Fruit fly (Drosophila melanogaster): ENCODE results near the gene CG34241.

The CG34241 gene

dm6 chr3L:12129111-12129510 lies 1.3 kb downstream of the CG34241 start, which contains the start of gene Lsp2:
TSS of gene Lsp2 (plus strand) at chr3L:12129393.
- no peak for TF ChIP-seq Pif1A (GFP tag; optimal IDR thresholded peaks at IDR 0.05)
- TF ChIP-seq CG8301 (tag; optimal IDR thresholded peaks at IDR 0.05): no peak
- no peak for TF ChIP-seq CG34367 (tag; optimal IDR thresholded peaks at IDR 0.05)
- TF ChIP-seq fd96Ca (GFP tag; IDR thresholded peaks at IDR 0.05): no peak
- TF ChIP-seq EcR (GFP tag; optimal IDR thresholded peaks at IDR 0.05): peak; percentile 40

DNA sequence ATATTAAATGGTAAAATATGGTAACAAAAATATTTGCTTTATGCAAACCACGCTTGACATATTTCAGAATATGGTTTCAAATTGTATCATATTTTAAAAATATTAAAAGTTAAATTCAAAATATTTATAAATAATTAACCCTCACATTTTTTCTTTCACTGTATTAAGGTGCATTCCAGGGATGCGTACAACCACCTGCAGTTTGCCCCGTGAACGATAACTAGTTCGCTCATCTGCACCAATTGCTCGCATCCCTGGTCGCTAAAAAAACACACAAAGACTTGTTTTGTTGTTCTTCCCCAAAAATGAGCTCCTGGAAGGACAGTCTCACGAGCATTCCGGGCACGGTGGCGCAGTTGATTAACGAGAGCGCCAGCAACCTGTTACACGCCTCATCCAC lies 4.1 kb downstream of the CG34241 start, which contains the start of gene DEF8:
TSS of gene DEF8 (plus strand) at position 229 of the 400 bp plus-strand sequence.
- peak; percentile 87 for TF ChIP-seq CG9948 (tag; optimal IDR thresholded peaks at IDR 0.05)
- peak; percentile 19 for TF ChIP-seq EcR (GFP tag; optimal IDR thresholded peaks at IDR 0.05)
- TF ChIP-seq Ets98B (GFP tag; IDR thresholded peaks at IDR 0.05): peak; percentile 87
- peak; percentile 80 for TF ChIP-seq CG14655 (GFP tag; optimal IDR thresholded peaks at IDR 0.05)
- TF ChIP-seq Pif1B (GFP tag; optimal IDR thresholded peaks at IDR 0.05): no peak
- TF ChIP-seq CG4496 (GFP tag; IDR thresholded peaks at IDR 0.05): peak; percentile 89
- TF ChIP-seq CG13204 (GFP tag; optimal IDR thresholded peaks at IDR 0.05): no peak
- no peak for TF ChIP-seq Pif1A (GFP tag; optimal IDR thresholded peaks at IDR 0.05)
- TF ChIP-seq gl (tag; optimal IDR thresholded peaks at IDR 0.05): peak; percentile 37
- no peak for TF ChIP-seq CG10348 (GFP tag; IDR thresholded peaks at IDR 0.05)
- peak; percentile 92 for TF ChIP-seq CG12605 (GFP tag; IDR thresholded peaks at IDR 0.05)
- TF ChIP-seq CG34367 (tag; optimal IDR thresholded peaks at IDR 0.05): peak; percentile 80
- TF ChIP-seq Snoo (tag; optimal IDR thresholded peaks at IDR 0.05): peak; percentile 76
- peak; percentile 84 for TF ChIP-seq CG8301 (tag; optimal IDR thresholded peaks at IDR 0.05)
- peak; percentile 85 for TF ChIP-seq CG17806 (tag; optimal IDR thresholded peaks at IDR 0.05)
- peak; percentile 94 for TF ChIP-seq D1 (tag; optimal IDR thresholded peaks at IDR 0.05)
- TF ChIP-seq CG32121 (GFP tag; IDR thresholded peaks at IDR 0.05): peak; percentile 92
- peak; percentile 83 for TF ChIP-seq CG15710 (tag; optimal IDR thresholded peaks at IDR 0.05)
- TF ChIP-seq CG8159 (tag; optimal IDR thresholded peaks at IDR 0.05): peak; percentile 88
- peak; percentile 68 for TF ChIP-seq rn (GFP tag; IDR thresholded peaks at IDR 0.05)
- peak; percentile 75 for TF ChIP-seq fd96Ca (GFP tag; IDR thresholded peaks at IDR 0.05)

dm6 chr3L:12136630-12137029 lies 8.9 kb downstream of the CG34241 start, which contains the start of the genes CG5645 and Atg12:
TSS of gene CG5645 (minus strand) at chr3L:12136706.
TSS of gene Atg12 (plus strand) at chr3L:12136967.
- TF ChIP-seq CG13204 (GFP tag; optimal IDR thresholded peaks at IDR 0.05): no peak
- TF ChIP-seq CG12605 (GFP tag; IDR thresholded peaks at IDR 0.05): no peak
- peak; percentile 66 for TF ChIP-seq CG8159 (tag; optimal IDR thresholded peaks at IDR 0.05)
- TF ChIP-seq CG8301 (tag; optimal IDR thresholded peaks at IDR 0.05): no peak
- no peak for TF ChIP-seq Snoo (tag; optimal IDR thresholded peaks at IDR 0.05)
- TF ChIP-seq CG34367 (tag; optimal IDR thresholded peaks at IDR 0.05): no peak
- peak; percentile 42 for TF ChIP-seq CG14655 (GFP tag; optimal IDR thresholded peaks at IDR 0.05)
- TF ChIP-seq CG17806 (tag; optimal IDR thresholded peaks at IDR 0.05): peak; percentile 58
- no peak for TF ChIP-seq CG10348 (GFP tag; IDR thresholded peaks at IDR 0.05)
- no peak for TF ChIP-seq Pif1B (GFP tag; optimal IDR thresholded peaks at IDR 0.05)
- TF ChIP-seq CG32121 (GFP tag; IDR thresholded peaks at IDR 0.05): peak; percentile 48; the same call in 1 of the 2 replicates
- no peak for TF ChIP-seq EcR (GFP tag; optimal IDR thresholded peaks at IDR 0.05)
- TF ChIP-seq gl (tag; optimal IDR thresholded peaks at IDR 0.05): no peak
- no peak for TF ChIP-seq Pif1A (GFP tag; optimal IDR thresholded peaks at IDR 0.05)
- TF ChIP-seq CG9948 (tag; optimal IDR thresholded peaks at IDR 0.05): peak; percentile 8
- peak; percentile 75 for TF ChIP-seq CG4496 (GFP tag; IDR thresholded peaks at IDR 0.05)
- TF ChIP-seq Ets98B (GFP tag; IDR thresholded peaks at IDR 0.05): peak; percentile 44; the same call in 1 of the 2 replicates
- no peak; the same call in 1 of the 2 replicates for TF ChIP-seq rn (GFP tag; IDR thresholded peaks at IDR 0.05)
- TF ChIP-seq D1 (tag; optimal IDR thresholded peaks at IDR 0.05): no peak
- peak; percentile 51 for TF ChIP-seq CG15710 (tag; optimal IDR thresholded peaks at IDR 0.05)
- no peak for TF ChIP-seq fd96Ca (GFP tag; IDR thresholded peaks at IDR 0.05)

DNA sequence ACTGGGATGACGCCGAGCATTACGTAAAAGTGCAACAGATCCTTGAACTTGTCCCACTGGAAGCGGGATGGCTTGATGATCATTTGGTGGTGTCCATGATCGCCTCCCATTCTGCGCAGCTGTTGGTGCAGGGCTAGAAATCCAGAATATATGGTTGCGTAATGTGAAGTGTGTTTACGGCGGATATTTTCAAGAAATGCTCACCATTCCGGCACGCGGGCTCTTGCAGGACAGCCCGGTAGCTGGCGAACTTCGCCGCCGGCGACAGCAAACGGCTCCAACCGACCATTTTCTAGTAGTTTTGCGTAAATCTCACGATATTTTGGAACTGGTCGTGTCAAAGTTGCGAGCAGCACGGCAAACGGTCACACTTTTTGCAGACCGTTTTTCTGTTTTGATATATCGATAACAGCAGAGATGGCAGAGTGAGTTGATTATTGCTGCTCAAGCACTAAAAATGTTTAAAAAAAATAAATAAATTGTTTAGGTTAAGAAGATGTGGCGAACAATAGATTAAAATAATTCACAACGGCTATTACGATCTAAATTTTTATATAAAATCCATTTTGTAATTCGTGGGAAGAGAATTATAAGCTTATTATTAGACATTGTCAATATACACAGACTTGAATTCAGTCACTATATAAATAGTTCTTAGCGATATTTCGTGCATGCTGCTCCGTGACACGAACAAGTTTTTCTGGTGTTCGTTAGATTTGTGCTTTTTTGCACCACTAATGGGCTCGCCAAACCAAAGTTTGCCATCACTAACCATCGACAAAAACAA lies 10.5 kb downstream of the CG34241 start, which contains the start of the genes ND-SGDH and RhoGAP68F:
TSS of gene ND-SGDH (minus strand) at position 472 of the 787 bp plus-strand sequence.
TSS of gene RhoGAP68F (plus strand) at position 756 of the 787 bp plus-strand sequence.
- peak; percentile 53 for TF ChIP-seq CG34367 (tag; optimal IDR thresholded peaks at IDR 0.05)
- peak; percentile 53 for TF ChIP-seq CG8301 (tag; optimal IDR thresholded peaks at IDR 0.05)
- TF ChIP-seq Pif1A (GFP tag; optimal IDR thresholded peaks at IDR 0.05): no peak
- no peak for TF ChIP-seq D1 (tag; optimal IDR thresholded peaks at IDR 0.05)
- TF ChIP-seq EcR (GFP tag; optimal IDR thresholded peaks at IDR 0.05): no peak
- TF ChIP-seq CG9948 (tag; optimal IDR thresholded peaks at IDR 0.05): peak; percentile 54
- peak; percentile 40 for TF ChIP-seq Pif1B (GFP tag; optimal IDR thresholded peaks at IDR 0.05)
- TF ChIP-seq CG8159 (tag; optimal IDR thresholded peaks at IDR 0.05): peak; percentile 75
- TF ChIP-seq CG14655 (GFP tag; optimal IDR thresholded peaks at IDR 0.05): no peak
- 0 out of 2 replicates have a peak, but pooled peaks have one; percentile 20 for TF ChIP-seq CG10348 (GFP tag; IDR thresholded peaks at IDR 0.05)
- TF ChIP-seq CG17806 (tag; optimal IDR thresholded peaks at IDR 0.05): peak; percentile 48
- TF ChIP-seq CG13204 (GFP tag; optimal IDR thresholded peaks at IDR 0.05): no peak
- no peak for TF ChIP-seq gl (tag; optimal IDR thresholded peaks at IDR 0.05)
- peak; percentile 45; the same call in 1 of the 2 replicates for TF ChIP-seq CG32121 (GFP tag; IDR thresholded peaks at IDR 0.05)
- peak; percentile 67 for TF ChIP-seq Snoo (tag; optimal IDR thresholded peaks at IDR 0.05)
- TF ChIP-seq rn (GFP tag; IDR thresholded peaks at IDR 0.05): no peak
- peak; percentile 53; the same call in 1 of the 2 replicates for TF ChIP-seq Ets98B (GFP tag; IDR thresholded peaks at IDR 0.05)
- TF ChIP-seq CG15710 (tag; optimal IDR thresholded peaks at IDR 0.05): peak; percentile 76
- TF ChIP-seq CG4496 (GFP tag; IDR thresholded peaks at IDR 0.05): 0 out of 3 replicates have a peak, but pooled peaks have one; percentile 36
- no peak for TF ChIP-seq CG12605 (GFP tag; IDR thresholded peaks at IDR 0.05)
- TF ChIP-seq fd96Ca (GFP tag; IDR thresholded peaks at IDR 0.05): no peak; the same call in 2 of the 3 replicates

- peak; percentile 43 for TF ChIP-seq Ets98B (GFP tag; IDR thresholded peaks at IDR 0.05)
- TF ChIP-seq CG12605 (GFP tag; IDR thresholded peaks at IDR 0.05): 0 out of 2 replicates have a peak, but pooled peaks have one; percentile 11
- peak; percentile 54 for TF ChIP-seq CG8159 (tag; optimal IDR thresholded peaks at IDR 0.05)
- TF ChIP-seq CG8301 (tag; optimal IDR thresholded peaks at IDR 0.05): peak; percentile 39
- TF ChIP-seq CG4496 (GFP tag; IDR thresholded peaks at IDR 0.05): peak; percentile 62
- TF ChIP-seq CG15710 (tag; optimal IDR thresholded peaks at IDR 0.05): peak; percentile 44
- TF ChIP-seq D1 (tag; optimal IDR thresholded peaks at IDR 0.05): no peak
- TF ChIP-seq Snoo (tag; optimal IDR thresholded peaks at IDR 0.05): peak; percentile 51
- 0 out of 3 replicates have a peak, but pooled peaks have one; percentile 43 for TF ChIP-seq fd96Ca (GFP tag; IDR thresholded peaks at IDR 0.05)
- TF ChIP-seq CG9948 (tag; optimal IDR thresholded peaks at IDR 0.05): peak; percentile 39
- TF ChIP-seq CG10348 (GFP tag; IDR thresholded peaks at IDR 0.05): no peak
- peak; percentile 43 for TF ChIP-seq CG17806 (tag; optimal IDR thresholded peaks at IDR 0.05)
- TF ChIP-seq Pif1B (GFP tag; optimal IDR thresholded peaks at IDR 0.05): no peak
- TF ChIP-seq CG14655 (GFP tag; optimal IDR thresholded peaks at IDR 0.05): no peak
- peak; percentile 26 for TF ChIP-seq CG34367 (tag; optimal IDR thresholded peaks at IDR 0.05)
Measured at dm6 chr3L:12139232-12139698, 11.5 kb downstream of the CG34241 start.
